Worm (Caenorhabditis elegans): ENCODE data around the gene Y38F1A.1.

Gene Y38F1A.1

ce11 chrII:12954670-12955069 is at the start of gene Y38F1A.1, which contains the start of gene Y38F1A.2:
TSS of gene Y38F1A.1 (minus strand) at chrII:12954770.
TSS of gene Y38F1A.2 (plus strand) at chrII:12954958.
- TF ChIP-seq zag-1 (tag; optimal IDR thresholded peaks at IDR 0.05) (no peak), Y105C5A.15 (GFP tag; IDR thresholded peaks at IDR 0.05) (no peak), Y75B8A.6 (GFP tag; IDR thresholded peaks at IDR 0.05) (no peak), gei-8 (GFP tag; optimal IDR thresholded peaks at IDR 0.05) (no peak), Y48G9A.11 (GFP tag; IDR thresholded peaks at IDR 0.05) (no peak)

- no peak for TF ChIP-seq ceh-62 (tag; optimal IDR thresholded peaks at IDR 0.05)
- peak; percentile 60 for TF ChIP-seq hlh-30 (tag; optimal IDR thresholded peaks at IDR 0.05; ENCODE audit: insufficient read depth)
These were observed 48.7 kb upstream of the Y38F1A.1 start for ce11 chrII:13003244-13003643.

ce11 chrII:13000753-13001152 is 46.2 kb upstream of the Y38F1A.1 start, which contains the start of gene Y38F1A.8:
TSS of gene Y38F1A.8 (minus strand) at chrII:13000853.
- no peak for TF ChIP-seq mxl-2 (GFP tag; conservative IDR thresholded peaks at IDR 0.05)
- no peak for TF ChIP-seq hif-1 (tag; optimal IDR thresholded peaks at IDR 0.05)
- no peak for TF ChIP-seq dmd-8 (GFP tag; IDR thresholded peaks at IDR 0.05)
- TF ChIP-seq ZK546.5 (tag; optimal IDR thresholded peaks at IDR 0.05), result no peak
- TF ChIP-seq mdt-29 (GFP tag; IDR thresholded peaks at IDR 0.05), result no peak
- no peak for TF ChIP-seq D1046.2 (GFP tag; IDR thresholded peaks at IDR 0.05)
- TF ChIP-seq hlh-30 (tag; optimal IDR thresholded peaks at IDR 0.05; ENCODE audit: insufficient read depth), result no peak
- TF ChIP-seq nhr-77 (tag; optimal IDR thresholded peaks at IDR 0.05), result no peak
- no peak for TF ChIP-seq lsy-2 (tag; optimal IDR thresholded peaks at IDR 0.05)
- TF ChIP-seq unc-39 (tag; optimal IDR thresholded peaks at IDR 0.05), result no peak
- no peak for TF ChIP-seq ceh-44 (GFP tag; IDR thresholded peaks at IDR 0.05)
- no peak for TF ChIP-seq unc-130 (GFP tag; optimal IDR thresholded peaks at IDR 0.05)
- no peak for TF ChIP-seq nhr-28 (tag; optimal IDR thresholded peaks at IDR 0.05)
- no peak for TF ChIP-seq lir-3 (tag; optimal IDR thresholded peaks at IDR 0.05)
- no peak for TF ChIP-seq aha-1 (tag)
- no peak for TF ChIP-seq ceh-62 (tag; optimal IDR thresholded peaks at IDR 0.05)

ce11 chrII:12997413-12997812 is 42.8 kb upstream of the Y38F1A.1 start, which contains the start of gene Y38F1A.7:
TSS of gene Y38F1A.7 (minus strand) at chrII:12997804.
- TF ChIP-seq ctbp-1 (GFP tag; IDR thresholded peaks at IDR 0.05) (no peak), unc-62 (GFP tag; optimal IDR thresholded peaks at IDR 0.05 in 1 of 2) (peak in 1 of 2 experiments; percentile 92), unc-62 (tag; optimal IDR thresholded peaks at IDR 0.05) (no peak)

- peak; percentile 93 for TF ChIP-seq hlh-30 (tag; optimal IDR thresholded peaks at IDR 0.05; ENCODE audit: insufficient read depth)
- peak; percentile 70 for TF ChIP-seq mep-1 (tag; optimal IDR thresholded peaks at IDR 0.05)
- TF ChIP-seq F44E2.7 (GFP tag; IDR thresholded peaks at IDR 0.05), result no peak
- TF ChIP-seq mes-2 (tag; optimal IDR thresholded peaks at IDR 0.05; ENCODE audit: poor library complexity, severe bottlenecking), result peak; percentile 62
- peak; percentile 13; the same call in 1 of the 2 replicates for TF ChIP-seq T26A8.4 (GFP tag; IDR thresholded peaks at IDR 0.05)
- TF ChIP-seq dpl-1 (GFP tag; optimal IDR thresholded peaks at IDR 0.05), result peak; percentile 35
- peak; percentile 61 for TF ChIP-seq duxl-1 (tag; optimal IDR thresholded peaks at IDR 0.05; ENCODE audit: poor library complexity)
- TF ChIP-seq pha-4 (GFP tag; IDR thresholded peaks at IDR 0.05), result no peak
- peak; percentile 56 for TF ChIP-seq pha-4 (tag; optimal IDR thresholded peaks at IDR 0.05)
- peak; percentile 80 for TF ChIP-seq dmd-6 (GFP tag; IDR thresholded peaks at IDR 0.05)
- peak; percentile 35; the same call in 1 of the 2 replicates for TF ChIP-seq tra-1 (GFP tag; IDR thresholded peaks at IDR 0.05)
- peak; percentile 82 for TF ChIP-seq mxl-3 (GFP tag; optimal IDR thresholded peaks at IDR 0.05)
- TF ChIP-seq ztf-7 (tag; optimal IDR thresholded peaks at IDR 0.05), result no peak
- peak; percentile 94 for TF ChIP-seq dve-1 (tag; optimal IDR thresholded peaks at IDR 0.05; ENCODE audit: insufficient read depth)
- peak; percentile 35 to 95 for TF ChIP-seq mdl-1 (tag; optimal IDR thresholded peaks at IDR 0.05)
- peak; percentile 37 for TF ChIP-seq nhr-48 (tag; optimal IDR thresholded peaks at IDR 0.05)
- peak in 1 of 2 experiments; percentile 32 for TF ChIP-seq daf-16 (GFP tag; optimal IDR thresholded peaks at IDR 0.05)
- TF ChIP-seq daf-16 (tag; optimal IDR thresholded peaks at IDR 0.05), result peak; percentile 97
- peak; percentile 78 for TF ChIP-seq hlh-11 (tag; optimal IDR thresholded peaks at IDR 0.05)
- TF ChIP-seq fos-1 (tag; optimal IDR thresholded peaks at IDR 0.05), result no peak
- TF ChIP-seq nhr-28 (tag; optimal IDR thresholded peaks at IDR 0.05), result peak; percentile 83
- TF ChIP-seq lin-1 (GFP tag; IDR thresholded peaks at IDR 0.05), result peak; percentile 46; the same call in 1 of the 2 replicates
- TF ChIP-seq nhr-102 (tag; optimal IDR thresholded peaks at IDR 0.05), result peak; percentile 48
- peak; percentile 28 for TF ChIP-seq aha-1 (tag)
These were observed 41.7 kb upstream of the Y38F1A.1 start, which contains the start of gene hphd-1 for ce11 chrII:12996249-12996648. TSS of gene hphd-1 (minus strand) at chrII:12996571.

Data from whole organism, L4 larva.